Worm (Caenorhabditis elegans): ENCODE measurements around the gene stip-1.

DNA sequence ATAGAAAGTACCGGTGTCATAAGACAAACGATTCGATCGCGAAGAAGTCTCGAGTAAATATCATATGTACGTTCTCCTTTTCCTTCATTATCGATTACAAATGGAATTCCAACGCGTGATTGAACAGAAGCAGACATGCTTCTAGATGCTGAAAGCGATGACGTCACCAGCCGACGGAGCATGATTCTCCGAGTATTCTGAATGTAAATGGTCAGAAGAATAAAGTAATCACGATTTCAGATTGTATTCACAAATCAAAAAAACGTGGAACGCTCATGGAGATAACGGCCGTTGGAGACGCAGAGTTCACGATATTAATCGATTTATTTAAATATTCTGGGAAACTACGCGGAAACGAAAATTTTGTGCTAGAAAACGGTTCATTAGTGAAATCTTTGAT, 47.2 kb downstream of the stip-1 start, which contains the start of gene clpp-1:
- no peak for TF ChIP-seq nhr-85 (tag)
- TF ChIP-seq fkh-10 (GFP tag; optimal IDR thresholded peaks at IDR 0.05), result no peak
- TF ChIP-seq egl-27 (tag; optimal IDR thresholded peaks at IDR 0.05), result no peak
- TF ChIP-seq ztf-11 (tag; optimal IDR thresholded peaks at IDR 0.05), result no peak
- TF ChIP-seq lin-13 (GFP tag; optimal IDR thresholded peaks at IDR 0.05), result no peak
- no peak for TF ChIP-seq Y116A8C.19 (tag; optimal IDR thresholded peaks at IDR 0.05; ENCODE audit: borderline replicate concordance)
- TF ChIP-seq blmp-1 (tag; optimal IDR thresholded peaks at IDR 0.05), result no peak
- no peak for TF ChIP-seq sptf-1 (tag; optimal IDR thresholded peaks at IDR 0.05)
- TF ChIP-seq zag-1 (tag; optimal IDR thresholded peaks at IDR 0.05), result no peak
